Worm (Caenorhabditis elegans) whole organism, midembryonic: Measurements from ENCODE around the gene math-4.
"Not testable (repeated sequence)": the region's sequence is repeated elsewhere in the genome, so short reads cannot be mapped to it uniquely, and the experiment has no call there.

Experiments
- T22C8.4 ChIP-seq: fragments of 200-800 bp; sonication (Bioruptor generic); IDR thresholded peaks from 2 replicates; pipeline ENCODE4 v1.3.6; 2022; ENCODE audit warnings: missing genetic modification characterization, missing compliant biosample characterization
- cog-1 ChIP-seq: sonication (generic microtip); optimal IDR thresholded peaks from 2 replicates; lab custom pipeline; 2016; ENCODE audit warnings: missing genetic modification characterization, missing compliant biosample characterization
- flt-1 ChIP-seq: fragments of 200-800 bp; sonication (Bioruptor generic); IDR thresholded peaks from 2 replicates; pipeline ENCODE4 v1.3.6; 2022; ENCODE audit warnings: missing genetic modification characterization, missing compliant biosample characterization
- klf-2 ChIP-seq: fragments of 200-800 bp; sonication (Bioruptor generic); conservative IDR thresholded peaks from 2 replicates; pipeline ENCODE4 v1.3.6; 2022; ENCODE audit warnings: missing genetic modification reagents, missing genetic modification characterization, missing compliant biosample characterization
- med-1 ChIP-seq: sonication (generic microtip); optimal IDR thresholded peaks from 2 replicates; lab custom pipeline; 2017; ENCODE audit warnings: missing genetic modification characterization, mild to moderate bottlenecking, missing compliant biosample characterization, antibody characterized with exemption, missing genetic modification reagents; ENCODE audit not compliant: insufficient read depth
- ref-1 ChIP-seq: fragments of 200-800 bp; sonication (Bioruptor generic); conservative IDR thresholded peaks from 2 replicates; pipeline ENCODE4 v1.3.6; 2022; ENCODE audit warnings: missing genetic modification reagents, missing genetic modification characterization, missing compliant biosample characterization
- tab-1 ChIP-seq: fragments of 200-800 bp; sonication (Bioruptor generic); IDR thresholded peaks from 2 replicates; pipeline ENCODE4 v1.3.6; 2022; ENCODE audit warnings: missing genetic modification characterization, missing compliant biosample characterization
- ztf-23 ChIP-seq: fragments of 200-800 bp; sonication (Bioruptor generic); IDR thresholded peaks from 2 replicates; pipeline ENCODE4 v1.3.6; 2022; ENCODE audit warnings: missing genetic modification reagents, missing genetic modification characterization, missing compliant biosample characterization
- ztf-29 ChIP-seq: fragments of 200-800 bp; sonication (Bioruptor generic); IDR thresholded peaks from 2 replicates; pipeline ENCODE4 v1.3.6; 2022; ENCODE audit warnings: missing genetic modification reagents, missing genetic modification characterization, missing compliant biosample characterization

The math-4 gene

ce11 chrII:1806358-1806757 is 24.0 kb upstream of the math-4 start, which contains the start of gene C08F1.12:
TSS of gene C08F1.12 (minus strand) at chrII:1806458.
- TF ChIP-seq ref-1 (GFP tag; lab: Robert Waterston, UW), result no peak
- no peak for TF ChIP-seq T22C8.4
- TF ChIP-seq klf-2 (GFP tag; lab: Robert Waterston, UW), result no peak
- TF ChIP-seq cog-1 (tag; lab: Kevin White, UChicago), result no peak
- TF ChIP-seq ztf-29 (GFP tag; lab: Robert Waterston, UW), result no peak
- no peak for TF ChIP-seq ztf-23
- no peak for TF ChIP-seq tab-1
- TF ChIP-seq med-1 (GFP tag; lab: Kevin White, UChicago), result no peak
- no peak for TF ChIP-seq flt-1 (GFP tag; lab: Robert Waterston, UW)

- TF ChIP-seq T22C8.4, result no peak
- no peak for TF ChIP-seq ref-1 (GFP tag; lab: Robert Waterston, UW)
- TF ChIP-seq med-1 (GFP tag; lab: Kevin White, UChicago), result no peak
- TF ChIP-seq klf-2 (GFP tag; lab: Robert Waterston, UW), result no peak
- no peak for TF ChIP-seq ztf-23
- TF ChIP-seq tab-1, result no peak
- no peak for TF ChIP-seq flt-1 (GFP tag; lab: Robert Waterston, UW)
- TF ChIP-seq ztf-29 (GFP tag; lab: Robert Waterston, UW), result no peak
- no peak for TF ChIP-seq cog-1 (tag; lab: Kevin White, UChicago)
These were observed 5.7 kb upstream of the math-4 start, which contains the start of the genes C08F1.6 and fbxb-13 for ce11 chrII:1788087-1788486. TSS of gene C08F1.6 (minus strand) at chrII:1788187. TSS of gene fbxb-13 (plus strand) at chrII:1788277.

ce11 chrII:1787208-1787607 is 4.8 kb upstream of the math-4 start:
- TF ChIP-seq T22C8.4 (no peak), ref-1 (GFP tag; lab: Robert Waterston, UW) (no peak), flt-1 (GFP tag; lab: Robert Waterston, UW) (no peak), tab-1 (no peak), ztf-29 (GFP tag; lab: Robert Waterston, UW) (no peak), ztf-23 (no peak), klf-2 (GFP tag; lab: Robert Waterston, UW) (no peak), med-1 (GFP tag; lab: Kevin White, UChicago) (no peak), cog-1 (tag; lab: Kevin White, UChicago) (no peak)

- TF ChIP-seq klf-2 (GFP tag; lab: Robert Waterston, UW), result no peak
- no peak for TF ChIP-seq ztf-29 (GFP tag; lab: Robert Waterston, UW)
- TF ChIP-seq T22C8.4, result no peak
- no peak for TF ChIP-seq flt-1 (GFP tag; lab: Robert Waterston, UW)
- TF ChIP-seq ref-1 (GFP tag; lab: Robert Waterston, UW), result no peak
- TF ChIP-seq med-1 (GFP tag; lab: Kevin White, UChicago), result no peak
- no peak for TF ChIP-seq cog-1 (tag; lab: Kevin White, UChicago)
- TF ChIP-seq ztf-23, result no peak
- TF ChIP-seq tab-1, result no peak
These were observed 3.8 kb upstream of the math-4 start, which contains the start of gene C08F1.10 for ce11 chrII:1786209-1786608. TSS of gene C08F1.10 (minus strand) at chrII:1786309.

- no peak for TF ChIP-seq cog-1 (tag; lab: Kevin White, UChicago)
- TF ChIP-seq T22C8.4, result no peak
- no peak for TF ChIP-seq flt-1 (GFP tag; lab: Robert Waterston, UW)
- TF ChIP-seq ztf-23, result no peak
- TF ChIP-seq klf-2 (GFP tag; lab: Robert Waterston, UW), result no peak
- no peak for TF ChIP-seq tab-1
- no peak for TF ChIP-seq med-1 (GFP tag; lab: Kevin White, UChicago)
- no peak for TF ChIP-seq ztf-29 (GFP tag; lab: Robert Waterston, UW)
- no peak for TF ChIP-seq ref-1 (GFP tag; lab: Robert Waterston, UW)
These were observed 2.4 kb upstream of the math-4 start, which contains the start of gene C08F1.11 for ce11 chrII:1784799-1785198. TSS of gene C08F1.11 (minus strand) at chrII:1784899.

- TF ChIP-seq ref-1 (GFP tag; lab: Robert Waterston, UW); ztf-23; tab-1: not testable (repeated sequence)
These were observed 7.1 kb downstream of the math-4 start, which contains the start of gene F36H5.14 for ce11 chrII:1775234-1775633. TSS of gene F36H5.14 (plus strand) at chrII:1775534.

ce11 chrII:1771785-1772184 is 10.6 kb downstream of the math-4 start, which contains the start of gene math-3:
TSS of gene math-3 (plus strand) at chrII:1772085.
- TF ChIP-seq med-1 (GFP tag; lab: Kevin White, UChicago), result no peak
- TF ChIP-seq ztf-29 (GFP tag; lab: Robert Waterston, UW), result no peak
- TF ChIP-seq cog-1 (tag; lab: Kevin White, UChicago), result no peak
- no peak for TF ChIP-seq ztf-23
- TF ChIP-seq ref-1 (GFP tag; lab: Robert Waterston, UW), result no peak
- TF ChIP-seq klf-2 (GFP tag; lab: Robert Waterston, UW), result no peak
- no peak for TF ChIP-seq flt-1 (GFP tag; lab: Robert Waterston, UW)
- no peak for TF ChIP-seq tab-1
- no peak for TF ChIP-seq T22C8.4

ce11 chrII:1771347-1771746 is 11.0 kb downstream of the math-4 start, which contains the start of gene math-26:
TSS of gene math-26 (plus strand) at chrII:1771647.
- TF ChIP-seq tab-1; ztf-29 (GFP tag; lab: Robert Waterston, UW); cog-1 (tag; lab: Kevin White, UChicago): not testable (repeated sequence)

ce11 chrII:1766715-1767114 is 15.7 kb downstream of the math-4 start:
- TF ChIP-seq med-1 (GFP tag; lab: Kevin White, UChicago) (no peak), tab-1 (no peak), ztf-29 (GFP tag; lab: Robert Waterston, UW) (no peak), cog-1 (tag; lab: Kevin White, UChicago) (no peak), ztf-23 (no peak), klf-2 (GFP tag; lab: Robert Waterston, UW) (no peak), flt-1 (GFP tag; lab: Robert Waterston, UW) (no peak), ref-1 (GFP tag; lab: Robert Waterston, UW) (no peak), T22C8.4 (no peak)

- TF ChIP-seq flt-1 (GFP tag; lab: Robert Waterston, UW), result no peak
- TF ChIP-seq ztf-23, result no peak
- TF ChIP-seq ztf-29 (GFP tag; lab: Robert Waterston, UW), result no peak
- TF ChIP-seq ref-1 (GFP tag; lab: Robert Waterston, UW), result no peak
- no peak for TF ChIP-seq cog-1 (tag; lab: Kevin White, UChicago)
- TF ChIP-seq med-1 (GFP tag; lab: Kevin White, UChicago), result no peak
- TF ChIP-seq klf-2 (GFP tag; lab: Robert Waterston, UW), result no peak
- no peak for TF ChIP-seq tab-1
- TF ChIP-seq T22C8.4, result no peak
These were observed 19.3 kb downstream of the math-4 start, which contains the start of gene math-28 for ce11 chrII:1763072-1763471. TSS of gene math-28 (plus strand) at chrII:1763372.
